Fruit fly (Drosophila melanogaster): Measurements from ENCODE around the gene CG13999.

Gene CG13999

dm6 chr2L:5906893-5907850, 49.1 kb downstream of the CG13999 start, which contains the start of gene bchs (continued):
- no peak; the same call in none of the 2 replicates for TF ChIP-seq Bgb (GFP tag; IDR thresholded peaks at IDR 0.05; ENCODE audit: partially characterized antibody)
- peak; percentile 90 for TF ChIP-seq her (GFP tag; optimal IDR thresholded peaks at IDR 0.05)
- TF ChIP-seq abd-A (tag; optimal IDR thresholded peaks at IDR 0.05): no peak
- peak; percentile 97 for TF ChIP-seq Hmr (GFP tag; optimal IDR thresholded peaks at IDR 0.05)
- TF ChIP-seq CG6765 (GFP tag; optimal IDR thresholded peaks at IDR 0.05): peak; percentile 92
- TF ChIP-seq yki (optimal IDR thresholded peaks at IDR 0.05): no peak
- peak; percentile 89 for TF ChIP-seq otp (GFP tag; IDR thresholded peaks at IDR 0.05)
- no peak for TF ChIP-seq Hr39 (optimal IDR thresholded peaks at IDR 0.05)
- TF ChIP-seq tx (GFP tag; optimal IDR thresholded peaks at IDR 0.05): peak; percentile 46
- peak; percentile 3 for TF ChIP-seq ind (GFP tag; optimal IDR thresholded peaks at IDR 0.05)
- peak; percentile 84 for TF ChIP-seq pb (GFP tag; optimal IDR thresholded peaks at IDR 0.05)
- TF ChIP-seq tll (GFP tag; optimal IDR thresholded peaks at IDR 0.05): peak in 1 of 2 experiments; percentile 77
- no peak for TF ChIP-seq Lpt (GFP tag; optimal IDR thresholded peaks at IDR 0.05)
- no peak; the same call in 3 of the 4 replicates for TF ChIP-seq Gug (GFP tag; IDR thresholded peaks at IDR 0.05)
- no peak for TF ChIP-seq CG2712 (tag; optimal IDR thresholded peaks at IDR 0.05)
- TF ChIP-seq CG10321 (GFP tag; IDR thresholded peaks at IDR 0.05): peak; percentile 66
- TF ChIP-seq eve (GFP tag; optimal IDR thresholded peaks at IDR 0.05): no peak
- peak; percentile 29 for TF ChIP-seq CG8290 (GFP tag; optimal IDR thresholded peaks at IDR 0.05)
- TF ChIP-seq CG8290 (tag; optimal IDR thresholded peaks at IDR 0.05): peak; percentile 82 to 83
- no peak for TF ChIP-seq fd3F (GFP tag; optimal IDR thresholded peaks at IDR 0.05)
- peak; percentile 57 for TF ChIP-seq CG4282 (GFP tag; optimal IDR thresholded peaks at IDR 0.05)
- peak; percentile 59 for TF ChIP-seq Atf3 (GFP tag; optimal IDR thresholded peaks at IDR 0.05)
- TF ChIP-seq Aef1 (GFP tag; IDR thresholded peaks at IDR 0.05): peak; percentile 34; the same call in 1 of the 3 replicates
- peak; percentile 67 for TF ChIP-seq CG17186 (GFP tag; optimal IDR thresholded peaks at IDR 0.05)
- TF ChIP-seq corto (GFP tag; optimal IDR thresholded peaks at IDR 0.05): no peak
- TF ChIP-seq slp2 (GFP tag; optimal IDR thresholded peaks at IDR 0.05): peak; percentile 64
- peak; percentile 65 for TF ChIP-seq CoRest (tag; optimal IDR thresholded peaks at IDR 0.05)
- TF ChIP-seq nmo (GFP tag; optimal IDR thresholded peaks at IDR 0.05): peak; percentile 35
- TF ChIP-seq ATbp (GFP tag; optimal IDR thresholded peaks at IDR 0.05): peak; percentile 100
- TF ChIP-seq pros (GFP tag; optimal IDR thresholded peaks at IDR 0.05): peak; percentile 13
- TF ChIP-seq phol (tag; optimal IDR thresholded peaks at IDR 0.05): peak; percentile 13
- peak; percentile 85 for TF ChIP-seq CG13424 (tag; optimal IDR thresholded peaks at IDR 0.05)
- TF ChIP-seq Adf1 (GFP tag; IDR thresholded peaks at IDR 0.05): peak; percentile 76
- TF ChIP-seq HLH3B (GFP tag; IDR thresholded peaks at IDR 0.05): peak; percentile 88; the same call in 1 of the 2 replicates
- TF ChIP-seq Hr51 (GFP tag; optimal IDR thresholded peaks at IDR 0.05): peak in 1 of 2 experiments; percentile 72
- peak; percentile 21 for TF ChIP-seq zen (tag; optimal IDR thresholded peaks at IDR 0.05)
- TF ChIP-seq wdn (GFP tag; IDR thresholded peaks at IDR 0.05): peak; percentile 61; the same call in 1 of the 2 replicates
- TF ChIP-seq caup (GFP tag; optimal IDR thresholded peaks at IDR 0.05; ENCODE audit: severe bottlenecking): peak; percentile 96
- peak; percentile 73 for TF ChIP-seq tup (GFP tag; optimal IDR thresholded peaks at IDR 0.05)
- peak; percentile 33 for TF ChIP-seq CG9609 (GFP tag; optimal IDR thresholded peaks at IDR 0.05)
- TF ChIP-seq crol (GFP tag; IDR thresholded peaks at IDR 0.05): peak; percentile 87
- TF ChIP-seq MTF-1 (GFP tag; optimal IDR thresholded peaks at IDR 0.05; ENCODE audit: borderline replicate concordance): peak; percentile 95
- peak; percentile 60; the same call in 1 of the 2 replicates for TF ChIP-seq CG14441 (GFP tag; IDR thresholded peaks at IDR 0.05)
- peak; percentile 96 for TF ChIP-seq grn (GFP tag; optimal IDR thresholded peaks at IDR 0.05)
- TF ChIP-seq Lim3 (GFP tag; IDR thresholded peaks at IDR 0.05): no peak
- TF ChIP-seq CG4360 (GFP tag; IDR thresholded peaks at IDR 0.05): peak; percentile 91
- TF ChIP-seq dysf (GFP tag; IDR thresholded peaks at IDR 0.05): peak; percentile 57; the same call in 1 of the 3 replicates
- peak; percentile 73 for TF ChIP-seq CG1647 (GFP tag; optimal IDR thresholded peaks at IDR 0.05)
